Fruit fly (Drosophila melanogaster) whole organism, prepupa: ENCODE measurements around the gene Stt3A.

Source experiments
- CG10631 ChIP-seq: fragments of 200-800 bp; sonication (Bioruptor generic); optimal IDR thresholded peaks from 2 replicates; lab custom pipeline; 2016; ENCODE audit warnings: missing biosample characterization, missing genetic modification characterization
- CG3032 ChIP-seq: fragments of 200-800 bp; optimal IDR thresholded peaks from 2 replicates; lab custom pipeline; 2019; ENCODE audit warnings: missing biosample characterization, mild to moderate bottlenecking, missing genetic modification characterization, moderate library complexity
- CG34406 ChIP-seq: fragments of 200-800 bp; sonication (Bioruptor generic); optimal IDR thresholded peaks from 3 replicates; lab custom pipeline; 2016; ENCODE audit warnings: missing biosample characterization, missing genetic modification characterization
- CG3919 ChIP-seq: fragments of 200-800 bp; sonication (Bioruptor generic); optimal IDR thresholded peaks from 3 replicates; lab custom pipeline; 2016; ENCODE audit warnings: missing biosample characterization, missing genetic modification characterization
- CG6808 ChIP-seq: fragments of 200-800 bp; sonication (Bioruptor generic); optimal IDR thresholded peaks from 3 replicates; lab custom pipeline; 2017; ENCODE audit warnings: missing biosample characterization, missing genetic modification characterization, mild to moderate bottlenecking, moderate library complexity, missing genetic modification reagents
- CG8319 ChIP-seq: fragments of 200-800 bp; sonication (Bioruptor generic); optimal IDR thresholded peaks from 3 replicates; lab custom pipeline; 2016; ENCODE audit warnings: missing biosample characterization, missing genetic modification characterization
- Eip78C ChIP-seq: fragments of 200-800 bp; sonication (Bioruptor generic); peaks from one replicate; lab custom pipeline; 2016; ENCODE audit warnings: missing biosample characterization, missing genetic modification characterization
- Ets96B ChIP-seq: fragments of 200-800 bp; optimal IDR thresholded peaks from 2 replicates; lab custom pipeline; 2019; ENCODE audit warnings: missing biosample characterization, mild to moderate bottlenecking, missing genetic modification characterization, moderate library complexity
- Gug ChIP-seq: fragments of 200-800 bp; sonication (Bioruptor generic); IDR thresholded peaks from 2 replicates; pipeline ENCODE4 v1.3.6; 2022; ENCODE audit warnings: missing biosample characterization, missing genetic modification characterization
- Hr39 ChIP-seq: fragments of 200-800 bp; sonication (Bioruptor generic); optimal IDR thresholded peaks from 2 replicates; lab custom pipeline; 2016; ENCODE audit warnings: missing biosample characterization, missing genetic modification characterization
- esn ChIP-seq: fragments of 200-800 bp; sonication (Bioruptor generic); optimal IDR thresholded peaks from 2 replicates; lab custom pipeline; 2016; ENCODE audit warnings: missing biosample characterization, mild to moderate bottlenecking, missing genetic modification characterization, moderate library complexity
- fd59A ChIP-seq: fragments of 200-800 bp; sonication (Bioruptor generic); optimal IDR thresholded peaks from 2 replicates; lab custom pipeline; 2017; ENCODE audit warnings: missing biosample characterization, mild to moderate bottlenecking, missing genetic modification characterization, missing genetic modification reagents
- fkh ChIP-seq: fragments of 200-800 bp; sonication (Bioruptor generic); optimal IDR thresholded peaks from 3 replicates; lab custom pipeline; 2017; ENCODE audit warnings: missing biosample characterization, mild to moderate bottlenecking, missing genetic modification characterization, moderate library complexity

- TF ChIP-seq esn (GFP tag; lab: Kevin White, UChicago) (no peak), Gug (no peak), Eip78C (GFP tag; lab: Kevin White, UChicago) (no peak), fkh (GFP tag; lab: Kevin White, UChicago) (no peak), CG6808 (no peak), CG8319 (GFP tag; lab: Kevin White, UChicago) (no peak), CG3032 (tag; lab: Kevin White, UChicago) (no peak), CG34406 (GFP tag; lab: Kevin White, UChicago) (no peak), Hr39 (GFP tag; lab: Kevin White, UChicago) (no peak), CG3919 (GFP tag; lab: Kevin White, UChicago) (no peak), Ets96B (tag; lab: Kevin White, UChicago) (no peak), CG10631 (GFP tag; lab: Kevin White, UChicago) (no peak), fd59A (no peak)
Observed at dm6 chrX:21046141-21046540, 7.6 kb downstream of the Stt3A start.
